Worm (Caenorhabditis elegans) whole organism, young adult: ENCODE data around the gene Y41D4A.7.
A peak's percentile ranks its signal among the peaks of the same experiment; 100 is the strongest.

Source experiments
- B0336.3 ChIP-seq: fragments of 200-800 bp; sonication (Bioruptor generic); IDR thresholded peaks from 2 replicates; pipeline ENCODE4 v1.3.6; 2022; ENCODE audit warnings: missing genetic modification characterization, missing compliant biosample characterization
- C17E4.6 ChIP-seq: fragments of 200-800 bp; sonication (Bioruptor generic); IDR thresholded peaks from 2 replicates; pipeline ENCODE4 v1.3.6; 2022; ENCODE audit warnings: missing genetic modification reagents, missing genetic modification characterization, missing compliant biosample characterization
- F23B12.7 ChIP-seq: sonication (generic microtip); optimal IDR thresholded peaks from 2 replicates; lab custom pipeline; 2017; ENCODE audit warnings: missing genetic modification characterization, mild to moderate bottlenecking, missing compliant biosample characterization, antibody characterized with exemption, moderate library complexity; ENCODE audit not compliant: insufficient read depth
- F33H1.4 ChIP-seq: fragments of 200-800 bp; sonication (Bioruptor generic); IDR thresholded peaks from 2 replicates; pipeline ENCODE4 v1.3.6; 2022; ENCODE audit warnings: missing genetic modification reagents, missing genetic modification characterization, missing compliant biosample characterization
- F37B4.10 ChIP-seq: fragments of 200-800 bp; sonication (Bioruptor generic); IDR thresholded peaks from 2 replicates; pipeline ENCODE4 v1.3.6; 2022; ENCODE audit warnings: missing genetic modification characterization, missing compliant biosample characterization
- F39B2.1 ChIP-seq: fragments of 200-800 bp; sonication (Bioruptor generic); IDR thresholded peaks from 2 replicates; pipeline ENCODE4 v1.3.6; 2022; ENCODE audit warnings: missing genetic modification reagents, missing genetic modification characterization, missing compliant biosample characterization
- F52B5.7 ChIP-seq: sonication (generic microtip); optimal IDR thresholded peaks from 2 replicates; lab custom pipeline; 2016; ENCODE audit warnings: mild to moderate bottlenecking, missing genetic modification characterization, missing compliant biosample characterization
- F57A8.1 ChIP-seq: fragments of 200-800 bp; sonication (Bioruptor generic); optimal IDR thresholded peaks from 2 replicates; lab custom pipeline; 2018; ENCODE audit warnings: mild to moderate bottlenecking, missing genetic modification characterization, moderate library complexity, missing compliant biosample characterization
- F57C9.4 ChIP-seq: sonication (generic microtip); optimal IDR thresholded peaks from 2 replicates; lab custom pipeline; 2017; ENCODE audit warnings: mild to moderate bottlenecking, missing genetic modification characterization, missing compliant biosample characterization
- K11D2.4 ChIP-seq: fragments of 200-800 bp; sonication (Bioruptor generic); IDR thresholded peaks from 2 replicates; pipeline ENCODE4 v1.3.6; 2022; ENCODE audit warnings: missing genetic modification reagents, missing genetic modification characterization, missing compliant biosample characterization
- Y53G8AR.9 ChIP-seq: fragments of 200-800 bp; sonication (Bioruptor generic); conservative IDR thresholded peaks from 2 replicates; pipeline ENCODE4 v1.3.6; 2022; ENCODE audit warnings: missing genetic modification reagents, missing genetic modification characterization, missing compliant biosample characterization
- Y56A3A.18 ChIP-seq: fragments of 200-800 bp; sonication (Bioruptor generic); IDR thresholded peaks from 2 replicates; pipeline ENCODE4 v1.3.6; 2022; ENCODE audit warnings: missing genetic modification reagents, missing genetic modification characterization, missing compliant biosample characterization
- Y79H2A.3 ChIP-seq: fragments of 200-800 bp; sonication (Bioruptor generic); conservative IDR thresholded peaks from 2 replicates; pipeline ENCODE4 v1.3.6; 2022; ENCODE audit warnings: missing genetic modification reagents, missing genetic modification characterization, missing compliant biosample characterization
- Y95B8A.8 ChIP-seq: fragments of 200-800 bp; sonication (Bioruptor generic); IDR thresholded peaks from 2 replicates; pipeline ENCODE4 v1.3.6; 2022; ENCODE audit warnings: missing genetic modification reagents, missing genetic modification characterization, missing compliant biosample characterization
- akir-1 ChIP-seq: fragments of 200-800 bp; sonication (Bioruptor generic); optimal IDR thresholded peaks from 2 replicates; lab custom pipeline; 2018; ENCODE audit warnings: mild to moderate bottlenecking, missing genetic modification characterization, moderate library complexity, missing compliant biosample characterization
- atf-7 ChIP-seq: sonication (generic microtip); optimal IDR thresholded peaks from 2 replicates; lab custom pipeline; 2017; ENCODE audit warnings: mild to moderate bottlenecking, missing genetic modification characterization, missing compliant biosample characterization
- athp-1 ChIP-seq: sonication (generic microtip); optimal IDR thresholded peaks from 2 replicates; lab custom pipeline; 2017; ENCODE audit warnings: mild to moderate bottlenecking, missing genetic modification characterization, missing compliant biosample characterization
- attf-3 ChIP-seq: fragments of 200-800 bp; sonication (Bioruptor generic); conservative IDR thresholded peaks from 2 replicates; pipeline ENCODE4 v1.3.6; 2022; ENCODE audit warnings: missing genetic modification reagents, missing genetic modification characterization, missing compliant biosample characterization
- attf-5 ChIP-seq: fragments of 200-800 bp; sonication (Bioruptor generic); optimal IDR thresholded peaks from 2 replicates; lab custom pipeline; 2018; ENCODE audit warnings: mild to moderate bottlenecking, missing genetic modification characterization, missing compliant biosample characterization
- bed-2 ChIP-seq: fragments of 200-800 bp; sonication (Bioruptor generic); IDR thresholded peaks from 2 replicates; pipeline ENCODE4 v1.3.6; 2022; ENCODE audit warnings: missing genetic modification reagents, missing genetic modification characterization, missing compliant biosample characterization
- ccch-3 ChIP-seq: fragments of 200-800 bp; sonication (Bioruptor generic); optimal IDR thresholded peaks from 2 replicates; lab custom pipeline; 2018; ENCODE audit warnings: mild to moderate bottlenecking, missing genetic modification characterization, missing compliant biosample characterization
- cebp-1 ChIP-seq, 2 experiments: fragments of 200-800 bp in 1 of 2; sonication (Bioruptor generic) in 1 of 2; sonication (generic microtip) in 1 of 2; IDR thresholded peaks in 1 of 2; optimal IDR thresholded peaks in 1 of 2; 2 replicates each; pipeline versions ENCODE4 v1.3.6 to Lab custom; 2017 to 2022; ENCODE audit warnings: missing compliant biosample characterization in 2 of 2, missing genetic modification characterization in 2 of 2, mild to moderate bottlenecking in 1 of 2, missing genetic modification reagents in 1 of 2, moderate library complexity in 1 of 2
- dox-1 ChIP-seq: fragments of 200-800 bp; sonication (Bioruptor generic); IDR thresholded peaks from 2 replicates; pipeline ENCODE4 v1.3.6; 2022; ENCODE audit warnings: missing genetic modification reagents, missing genetic modification characterization, missing compliant biosample characterization
- him-1 ChIP-seq: sonication (generic microtip); optimal IDR thresholded peaks from 2 replicates; lab custom pipeline; 2016; ENCODE audit warnings: missing genotype, missing genetic modification reagents, missing genetic modification characterization, missing compliant biosample characterization
- let-607 ChIP-seq, 2 experiments: fragments of 200-800 bp in 1 of 2; sonication (Bioruptor generic) in 1 of 2; sonication (generic microtip) in 1 of 2; optimal IDR thresholded peaks; 2 replicates each; lab custom pipeline; 2016 to 2018; ENCODE audit warnings: mild to moderate bottlenecking in 2 of 2, missing compliant biosample characterization in 2 of 2, missing genetic modification characterization in 2 of 2, moderate library complexity in 2 of 2, missing genotype in 1 of 2
- lin-26 ChIP-seq: fragments of 200-800 bp; sonication (Bioruptor generic); IDR thresholded peaks from 2 replicates; pipeline ENCODE4 v1.3.6; 2022; ENCODE audit warnings: missing genetic modification reagents, missing genetic modification characterization, missing compliant biosample characterization
- lin-54 ChIP-seq: fragments of 200-800 bp; sonication (Bioruptor generic); optimal IDR thresholded peaks from 2 replicates; lab custom pipeline; 2018; ENCODE audit warnings: mild to moderate bottlenecking, missing genetic modification characterization, missing compliant biosample characterization
- lir-1 ChIP-seq: fragments of 200-800 bp; sonication (Bioruptor generic); conservative IDR thresholded peaks from 2 replicates; pipeline ENCODE4 v1.3.6; 2022; ENCODE audit warnings: missing genetic modification reagents, missing genetic modification characterization, missing compliant biosample characterization
- madf-10 ChIP-seq: sonication (generic microtip); optimal IDR thresholded peaks from 2 replicates; lab custom pipeline; 2016; ENCODE audit warnings: mild to moderate bottlenecking, missing genetic modification characterization, missing compliant biosample characterization
- madf-6 ChIP-seq: fragments of 200-800 bp; sonication (Bioruptor generic); IDR thresholded peaks from 2 replicates; pipeline ENCODE4 v1.3.6; 2022; ENCODE audit warnings: missing genetic modification reagents, missing genetic modification characterization, missing compliant biosample characterization
- mcd-1 ChIP-seq: fragments of 200-800 bp; sonication (Bioruptor generic); IDR thresholded peaks from 2 replicates; pipeline ENCODE4 v1.3.6; 2022; ENCODE audit warnings: missing genetic modification reagents, missing genetic modification characterization, missing compliant biosample characterization
- mel-28 ChIP-seq: sonication (generic microtip); optimal IDR thresholded peaks from 2 replicates; lab custom pipeline; 2016; ENCODE audit warnings: borderline replicate concordance, mild to moderate bottlenecking, missing genetic modification characterization, missing compliant biosample characterization
- nfyb-1 ChIP-seq: fragments of 200-800 bp; sonication (Bioruptor generic); IDR thresholded peaks from 2 replicates; pipeline ENCODE4 v1.3.6; 2022; ENCODE audit warnings: missing genetic modification reagents, missing genetic modification characterization, missing compliant biosample characterization
- nhr-120 ChIP-seq: fragments of 200-800 bp; sonication (Bioruptor generic); IDR thresholded peaks from 2 replicates; pipeline ENCODE4 v1.3.6; 2022; ENCODE audit warnings: missing genetic modification characterization, missing compliant biosample characterization
- nhr-179 ChIP-seq: sonication (generic microtip); optimal IDR thresholded peaks from 2 replicates; lab custom pipeline; 2016; ENCODE audit warnings: mild to moderate bottlenecking, missing genetic modification characterization, missing compliant biosample characterization
- nhr-27 ChIP-seq: fragments of 200-800 bp; sonication (Bioruptor generic); optimal IDR thresholded peaks from 2 replicates; lab custom pipeline; 2018; ENCODE audit warnings: mild to moderate bottlenecking, missing genetic modification characterization, moderate library complexity, missing compliant biosample characterization
- rcor-1 ChIP-seq: fragments of 200-800 bp; sonication (Bioruptor generic); IDR thresholded peaks from 2 replicates; pipeline ENCODE4 v1.3.6; 2022; ENCODE audit warnings: missing genetic modification reagents, missing genetic modification characterization, missing compliant biosample characterization
- snpc-1.3 ChIP-seq: sonication (generic microtip); optimal IDR thresholded peaks from 2 replicates; lab custom pipeline; 2017; ENCODE audit warnings: missing genetic modification characterization, mild to moderate bottlenecking, missing compliant biosample characterization, antibody characterized with exemption, moderate library complexity, missing genotype, missing genetic modification reagents; ENCODE audit not compliant: insufficient read depth
- snpc-3.4 ChIP-seq: sonication (generic microtip); optimal IDR thresholded peaks from 2 replicates; lab custom pipeline; 2017; ENCODE audit warnings: missing genetic modification characterization, mild to moderate bottlenecking, missing compliant biosample characterization, antibody characterized with exemption, moderate library complexity, missing genotype, missing genetic modification reagents
- snpc-4 ChIP-seq, 5 experiments: fragments of 150-350 bp in 1 of 5; sonication (generic microtip) in 4 of 5; optimal IDR thresholded peaks; 2 replicates each; lab custom pipeline; 2014 to 2018; ENCODE audit warnings: missing genetic modification characterization in 5 of 5, missing biosample characterization in 3 of 5, antibody characterized with exemption in 2 of 5, mild to moderate bottlenecking in 2 of 5, missing compliant biosample characterization in 2 of 5, missing genotype in 2 of 5, moderate library complexity in 2 of 5, missing genetic modification reagents in 1 of 5
- tbp1 ChIP-seq: fragments of 200-800 bp; sonication (Bioruptor generic); optimal IDR thresholded peaks from 2 replicates; lab custom pipeline; 2018; ENCODE audit warnings: mild to moderate bottlenecking, missing genetic modification characterization, missing compliant biosample characterization
- ztf-28 ChIP-seq: fragments of 200-800 bp; sonication (Bioruptor generic); IDR thresholded peaks from 2 replicates; pipeline ENCODE4 v1.3.6; 2022; ENCODE audit warnings: missing genetic modification reagents, missing genetic modification characterization, missing compliant biosample characterization
- ztf-3 ChIP-seq: fragments of 200-800 bp; sonication (Bioruptor generic); optimal IDR thresholded peaks from 2 replicates; lab custom pipeline; 2018; ENCODE audit warnings: mild to moderate bottlenecking, missing genetic modification characterization, missing compliant biosample characterization

Gene Y41D4A.7

DNA sequence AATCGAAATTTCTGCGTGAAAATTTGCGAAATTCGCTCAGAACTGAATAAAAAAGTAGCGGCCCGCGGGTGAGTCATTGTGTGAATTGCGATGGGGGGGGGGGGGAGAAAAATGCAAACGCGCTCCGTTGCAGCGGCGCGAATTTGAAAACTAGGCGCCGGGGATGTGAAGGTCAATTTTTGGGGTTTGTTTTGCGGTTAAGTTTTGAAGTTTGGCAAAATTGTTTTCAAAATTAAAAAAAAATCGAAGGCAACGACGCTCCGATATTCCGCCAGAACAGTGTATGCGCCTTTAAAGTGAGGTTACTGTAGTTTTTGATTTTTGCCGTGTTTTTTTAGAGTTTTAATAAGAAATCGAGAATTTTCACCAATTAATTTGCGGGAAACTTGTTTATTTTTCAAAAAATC lies 23.0 kb downstream of the Y41D4A.7 start (continued):
- TF ChIP-seq mel-28 (tag; lab: Kevin White, UChicago) (no peak), F57A8.1 (GFP tag; lab: Kevin White, UChicago) (no peak), attf-5 (GFP tag; lab: Kevin White, UChicago) (peak; percentile 40), attf-3 (GFP tag; lab: Robert Waterston, UW) (peak; percentile 71)

- TF ChIP-seq K11D2.4 = no peak
- no peak for TF ChIP-seq Y56A3A.18 (GFP tag; lab: Robert Waterston, UW)
- TF ChIP-seq nfyb-1 = 0 out of 2 replicates have a peak, but pooled peaks have one; percentile 27
- peak; percentile 50; the same call in 1 of the 2 replicates for TF ChIP-seq madf-6 (GFP tag; lab: Robert Waterston, UW)
- TF ChIP-seq lin-26 = peak; percentile 31; the same call in 1 of the 2 replicates
- TF ChIP-seq F39B2.1 (GFP tag; lab: Robert Waterston, UW) = no peak
- TF ChIP-seq B0336.3 (GFP tag; lab: Robert Waterston, UW) = peak; percentile 79
- TF ChIP-seq atf-7 (tag; lab: Kevin White, UChicago) = peak; percentile 37
- TF ChIP-seq dox-1 (GFP tag; lab: Robert Waterston, UW) = no peak
- no peak for TF ChIP-seq snpc-4 (GFP tag; optimal IDR thresholded peaks at IDR 0.05; lab: Kevin White, UChicago)
- TF ChIP-seq snpc-4 (tag; optimal IDR thresholded peaks at IDR 0.05; lab: Kevin White, UChicago) = no peak
- no peak for TF ChIP-seq snpc-1.3 (tag; lab: Kevin White, UChicago)
- TF ChIP-seq F52B5.7 = peak; percentile 9
- no peak for TF ChIP-seq mel-28 (tag; lab: Kevin White, UChicago)
- no peak for TF ChIP-seq F23B12.7 (tag; lab: Kevin White, UChicago)
- no peak for TF ChIP-seq tbp1
- no peak for TF ChIP-seq ztf-3 (GFP tag; lab: Kevin White, UChicago)
- no peak for TF ChIP-seq attf-5 (GFP tag; lab: Kevin White, UChicago)
- TF ChIP-seq nhr-120 (GFP tag; lab: Robert Waterston, UW) = no peak
- no peak for TF ChIP-seq bed-2 (GFP tag; lab: Robert Waterston, UW)
- no peak; the same call in 1 of the 2 replicates for TF ChIP-seq Y95B8A.8
- TF ChIP-seq C17E4.6 (GFP tag; lab: Robert Waterston, UW) = 0 out of 2 replicates have a peak, but pooled peaks have one; percentile 38
- TF ChIP-seq mcd-1 (GFP tag; lab: Robert Waterston, UW) = 0 out of 2 replicates have a peak, but pooled peaks have one; percentile 16
- TF ChIP-seq snpc-3.4 (tag; lab: Kevin White, UChicago) = no peak
- TF ChIP-seq lir-1 = no peak
- 0 out of 2 replicates have a peak, but pooled peaks have one; percentile 37 for TF ChIP-seq Y79H2A.3 (GFP tag; lab: Robert Waterston, UW)
- no peak for TF ChIP-seq akir-1 (GFP tag; lab: Kevin White, UChicago)
- TF ChIP-seq athp-1 (tag; lab: Kevin White, UChicago) = peak; percentile 14
- no peak for TF ChIP-seq let-607 (tag; optimal IDR thresholded peaks at IDR 0.05; lab: Kevin White, UChicago)
- TF ChIP-seq cebp-1 (GFP tag; IDR thresholded peaks at IDR 0.05; lab: Robert Waterston, UW) = no peak
- TF ChIP-seq cebp-1 (tag; optimal IDR thresholded peaks at IDR 0.05; lab: Kevin White, UChicago) = peak; percentile 29
- TF ChIP-seq ztf-28 (GFP tag; lab: Robert Waterston, UW) = no peak
- TF ChIP-seq nhr-179 (tag; lab: Kevin White, UChicago) = no peak
- TF ChIP-seq lin-54 (GFP tag; lab: Kevin White, UChicago) = no peak
- TF ChIP-seq F33H1.4 (GFP tag; lab: Robert Waterston, UW) = 0 out of 2 replicates have a peak, but pooled peaks have one; percentile 7
- TF ChIP-seq madf-10 = no peak
- TF ChIP-seq F37B4.10 (GFP tag; lab: Robert Waterston, UW) = no peak
- TF ChIP-seq rcor-1 (GFP tag; lab: Robert Waterston, UW) = no peak
- TF ChIP-seq him-1 = no peak
- TF ChIP-seq F57C9.4 = no peak
- TF ChIP-seq nhr-27 (tag; lab: Kevin White, UChicago) = no peak
- no peak for TF ChIP-seq Y53G8AR.9 (GFP tag; lab: Robert Waterston, UW)
- TF ChIP-seq ccch-3 (GFP tag; lab: Kevin White, UChicago) = no peak
Measured at ce11 chrIV:1727538-1728072, 33.8 kb downstream of the Y41D4A.7 start.
